Worm (Caenorhabditis elegans): ENCODE results near the gene clc-17.
A peak's percentile ranks its signal among the peaks of the same experiment; 100 is the strongest.

ce11 chrX:11059744-11060143 is 47.4 kb upstream of the clc-17 start, which contains the start of gene lpr-6:
- TF ChIP-seq aly-2 (tag; optimal IDR thresholded peaks at IDR 0.05) (no peak), unc-39 (tag; optimal IDR thresholded peaks at IDR 0.05) (no peak), egl-27 (tag; optimal IDR thresholded peaks at IDR 0.05) (no peak), pqm-1 (tag; optimal IDR thresholded peaks at IDR 0.05) (no peak), ceh-82 (tag; optimal IDR thresholded peaks at IDR 0.05) (no peak), ama-1 (optimal IDR thresholded peaks at IDR 0.05) (peak; percentile 11)

All from whole organism, L3 larva.